Worm (Caenorhabditis elegans) whole organism, L1 larva: ENCODE data around the gene cdkl-1.

Source experiments
- ces-1 ChIP-seq: fragments of 150-350 bp; optimal IDR thresholded peaks from 2 replicates; lab custom pipeline; 2014; ENCODE audit warnings: missing biosample characterization, missing genetic modification reagents, missing genetic modification characterization
- elt-3 ChIP-seq, 6 experiments: fragments of 150-350 bp in 1 of 6; sonication (generic microtip); optimal IDR thresholded peaks; 2 replicates each; lab custom pipeline; 2017 to 2018; ENCODE audit warnings: missing biosample characterization in 6 of 6, missing genetic modification characterization in 6 of 6, inconsistent platforms in 1 of 6
- jun-1 ChIP-seq: fragments of 150-350 bp; optimal IDR thresholded peaks from 2 replicates; lab custom pipeline; 2014; ENCODE audit warnings: missing biosample characterization, missing genetic modification reagents, missing genetic modification characterization
- nhr-19 ChIP-seq: fragments of 200-800 bp; sonication (Bioruptor generic); conservative IDR thresholded peaks from 2 replicates; pipeline ENCODE4 v1.3.6; 2022; ENCODE audit warnings: missing genetic modification characterization, missing compliant biosample characterization
- sox-4 ChIP-seq: sonication (generic microtip); optimal IDR thresholded peaks from 2 replicates; lab custom pipeline; 2016; ENCODE audit warnings: missing genetic modification characterization, missing compliant biosample characterization
- unc-130 ChIP-seq: fragments of 150-350 bp; optimal IDR thresholded peaks from 2 replicates; lab custom pipeline; 2017; ENCODE audit warnings: missing biosample characterization, missing genetic modification characterization, inconsistent platforms
- unc-62 ChIP-seq: fragments of 150-350 bp; optimal IDR thresholded peaks from 2 replicates; lab custom pipeline; 2014; ENCODE audit warnings: missing biosample characterization, missing genetic modification reagents, missing genetic modification characterization
- ztf-11 ChIP-seq, 2 experiments: sonication (generic microtip); optimal IDR thresholded peaks; 2 replicates each; lab custom pipeline; 2016 to 2017; ENCODE audit warnings: missing genetic modification characterization in 2 of 2, missing biosample characterization in 1 of 2, missing compliant biosample characterization in 1 of 2

DNA sequence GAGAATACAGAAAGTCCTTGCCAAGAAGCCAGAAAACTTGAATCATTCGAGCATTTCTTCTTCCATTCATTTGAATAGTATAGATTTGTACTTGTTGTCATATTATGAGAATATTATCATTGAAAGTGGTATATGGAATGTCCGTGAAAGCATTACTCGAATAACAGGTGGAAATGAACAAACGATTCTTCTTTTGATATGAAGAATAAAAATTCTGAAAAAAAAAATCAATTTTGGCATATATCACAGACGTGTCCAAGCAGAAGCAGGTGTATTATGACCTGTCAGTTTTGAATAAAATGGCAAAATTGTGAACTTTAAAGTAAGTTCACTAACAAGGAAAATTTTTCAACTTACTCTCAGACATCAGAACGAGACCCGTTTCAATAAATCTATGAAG is 41.7 kb upstream of the cdkl-1 start, which contains the start of gene srh-75:
- TF ChIP-seq unc-130 (tag; lab: Kevin White, UChicago) (no peak), ces-1 (GFP tag; lab: Kevin White, UChicago) (no peak), elt-3 (tag; optimal IDR thresholded peaks at IDR 0.05; lab: Kevin White, UChicago) (no peak), unc-62 (GFP tag; lab: Kevin White, UChicago) (no peak), jun-1 (tag; lab: Kevin White, UChicago) (no peak), ztf-11 (tag; optimal IDR thresholded peaks at IDR 0.05; lab: Kevin White, UChicago) (no peak), nhr-19 (GFP tag; lab: Robert Waterston, UW) (no peak), sox-4 (tag; lab: Kevin White, UChicago) (no peak)
